Worm (Caenorhabditis elegans) whole organism, young adult: ENCODE results near the gene cal-4.

Source experiments
- B0336.3 ChIP-seq: fragments of 200-800 bp; sonication (Bioruptor generic); IDR thresholded peaks from 2 replicates; pipeline ENCODE4 v1.3.6; 2022; ENCODE audit warnings: missing genetic modification characterization, missing compliant biosample characterization
- C17E4.6 ChIP-seq: fragments of 200-800 bp; sonication (Bioruptor generic); IDR thresholded peaks from 2 replicates; pipeline ENCODE4 v1.3.6; 2022; ENCODE audit warnings: missing genetic modification reagents, missing genetic modification characterization, missing compliant biosample characterization
- F39B2.1 ChIP-seq: fragments of 200-800 bp; sonication (Bioruptor generic); IDR thresholded peaks from 2 replicates; pipeline ENCODE4 v1.3.6; 2022; ENCODE audit warnings: missing genetic modification reagents, missing genetic modification characterization, missing compliant biosample characterization
- F57C9.4 ChIP-seq: sonication (generic microtip); optimal IDR thresholded peaks from 2 replicates; lab custom pipeline; 2017; ENCODE audit warnings: mild to moderate bottlenecking, missing genetic modification characterization, missing compliant biosample characterization
- K11D2.4 ChIP-seq: fragments of 200-800 bp; sonication (Bioruptor generic); IDR thresholded peaks from 2 replicates; pipeline ENCODE4 v1.3.6; 2022; ENCODE audit warnings: missing genetic modification reagents, missing genetic modification characterization, missing compliant biosample characterization
- K12H6.12 ChIP-seq: fragments of 200-800 bp; sonication (Bioruptor generic); optimal IDR thresholded peaks from 2 replicates; lab custom pipeline; 2018; ENCODE audit warnings: mild to moderate bottlenecking, missing genetic modification characterization, missing compliant biosample characterization
- Y53G8AR.9 ChIP-seq: fragments of 200-800 bp; sonication (Bioruptor generic); conservative IDR thresholded peaks from 2 replicates; pipeline ENCODE4 v1.3.6; 2022; ENCODE audit warnings: missing genetic modification reagents, missing genetic modification characterization, missing compliant biosample characterization
- Y56A3A.18 ChIP-seq: fragments of 200-800 bp; sonication (Bioruptor generic); IDR thresholded peaks from 2 replicates; pipeline ENCODE4 v1.3.6; 2022; ENCODE audit warnings: missing genetic modification reagents, missing genetic modification characterization, missing compliant biosample characterization
- Y79H2A.3 ChIP-seq: fragments of 200-800 bp; sonication (Bioruptor generic); conservative IDR thresholded peaks from 2 replicates; pipeline ENCODE4 v1.3.6; 2022; ENCODE audit warnings: missing genetic modification reagents, missing genetic modification characterization, missing compliant biosample characterization
- Y95B8A.8 ChIP-seq: fragments of 200-800 bp; sonication (Bioruptor generic); IDR thresholded peaks from 2 replicates; pipeline ENCODE4 v1.3.6; 2022; ENCODE audit warnings: missing genetic modification reagents, missing genetic modification characterization, missing compliant biosample characterization
- ZK185.1 ChIP-seq: sonication (generic microtip); optimal IDR thresholded peaks from 2 replicates; lab custom pipeline; 2016; ENCODE audit warnings: mild to moderate bottlenecking, missing genetic modification characterization, missing compliant biosample characterization; ENCODE audit not compliant: poor library complexity, severe bottlenecking
- atf-7 ChIP-seq: sonication (generic microtip); optimal IDR thresholded peaks from 2 replicates; lab custom pipeline; 2017; ENCODE audit warnings: mild to moderate bottlenecking, missing genetic modification characterization, missing compliant biosample characterization
- attf-5 ChIP-seq: fragments of 200-800 bp; sonication (Bioruptor generic); optimal IDR thresholded peaks from 2 replicates; lab custom pipeline; 2018; ENCODE audit warnings: mild to moderate bottlenecking, missing genetic modification characterization, missing compliant biosample characterization
- cebp-1 ChIP-seq, 2 experiments: fragments of 200-800 bp in 1 of 2; sonication (Bioruptor generic) in 1 of 2; sonication (generic microtip) in 1 of 2; IDR thresholded peaks in 1 of 2; optimal IDR thresholded peaks in 1 of 2; 2 replicates each; pipeline versions ENCODE4 v1.3.6 to Lab custom; 2017 to 2022; ENCODE audit warnings: missing compliant biosample characterization in 2 of 2, missing genetic modification characterization in 2 of 2, mild to moderate bottlenecking in 1 of 2, missing genetic modification reagents in 1 of 2, moderate library complexity in 1 of 2
- cebp-2 ChIP-seq: fragments of 200-800 bp; sonication (Bioruptor generic); IDR thresholded peaks from 2 replicates; pipeline ENCODE4 v1.3.6; 2022; ENCODE audit warnings: missing genetic modification characterization, missing compliant biosample characterization
- ceh-27 ChIP-seq: fragments of 200-800 bp; sonication (Bioruptor generic); optimal IDR thresholded peaks from 2 replicates; lab custom pipeline; 2018; ENCODE audit warnings: mild to moderate bottlenecking, missing genetic modification characterization, moderate library complexity, missing compliant biosample characterization
- dox-1 ChIP-seq: fragments of 200-800 bp; sonication (Bioruptor generic); IDR thresholded peaks from 2 replicates; pipeline ENCODE4 v1.3.6; 2022; ENCODE audit warnings: missing genetic modification reagents, missing genetic modification characterization, missing compliant biosample characterization
- egl-18 ChIP-seq: fragments of 200-800 bp; sonication (Bioruptor generic); IDR thresholded peaks from 2 replicates; pipeline ENCODE4 v1.3.6; 2022; ENCODE audit warnings: missing genetic modification reagents, missing genetic modification characterization, missing compliant biosample characterization
- egl-44 ChIP-seq: fragments of 200-800 bp; sonication (Bioruptor generic); IDR thresholded peaks from 2 replicates; pipeline ENCODE4 v1.3.6; 2022; ENCODE audit warnings: missing genetic modification reagents, missing genetic modification characterization, missing compliant biosample characterization
- ets-4 ChIP-seq: fragments of 200-800 bp; sonication (Bioruptor generic); optimal IDR thresholded peaks from 2 replicates; lab custom pipeline; 2018; ENCODE audit warnings: mild to moderate bottlenecking, missing genetic modification characterization, missing compliant biosample characterization
- fkh-3 ChIP-seq: sonication (generic microtip); optimal IDR thresholded peaks from 2 replicates; lab custom pipeline; 2016; ENCODE audit warnings: mild to moderate bottlenecking, missing genetic modification characterization, missing compliant biosample characterization
- gei-17 ChIP-seq: fragments of 200-800 bp; sonication (Bioruptor generic); optimal IDR thresholded peaks from 2 replicates; lab custom pipeline; 2018; ENCODE audit warnings: mild to moderate bottlenecking, missing genetic modification characterization, missing compliant biosample characterization
- him-1 ChIP-seq: sonication (generic microtip); optimal IDR thresholded peaks from 2 replicates; lab custom pipeline; 2016; ENCODE audit warnings: missing genotype, missing genetic modification reagents, missing genetic modification characterization, missing compliant biosample characterization
- hsf-1 ChIP-seq: fragments of 200-800 bp; sonication (Bioruptor generic); IDR thresholded peaks from 2 replicates; pipeline ENCODE4 v1.3.6; 2022; ENCODE audit warnings: missing genetic modification reagents, missing genetic modification characterization, missing compliant biosample characterization
- let-526 ChIP-seq: fragments of 200-800 bp; sonication (Bioruptor generic); IDR thresholded peaks from 2 replicates; pipeline ENCODE4 v1.3.6; 2022; ENCODE audit warnings: missing genetic modification reagents, missing genetic modification characterization, missing compliant biosample characterization
- lin-26 ChIP-seq: fragments of 200-800 bp; sonication (Bioruptor generic); IDR thresholded peaks from 2 replicates; pipeline ENCODE4 v1.3.6; 2022; ENCODE audit warnings: missing genetic modification reagents, missing genetic modification characterization, missing compliant biosample characterization
- lin-40 ChIP-seq: sonication (generic microtip); optimal IDR thresholded peaks from 2 replicates; lab custom pipeline; 2016; ENCODE audit warnings: missing genetic modification characterization, mild to moderate bottlenecking, missing compliant biosample characterization, missing genotype, missing genetic modification reagents
- lsy-27 ChIP-seq: sonication (generic microtip); optimal IDR thresholded peaks from 2 replicates; lab custom pipeline; 2017; ENCODE audit warnings: missing genetic modification characterization, mild to moderate bottlenecking, missing compliant biosample characterization, antibody characterized with exemption, missing genotype, borderline replicate concordance; ENCODE audit not compliant: insufficient read depth
- madf-10 ChIP-seq: sonication (generic microtip); optimal IDR thresholded peaks from 2 replicates; lab custom pipeline; 2016; ENCODE audit warnings: mild to moderate bottlenecking, missing genetic modification characterization, missing compliant biosample characterization
- madf-8 ChIP-seq: fragments of 200-800 bp; sonication (Bioruptor generic); conservative IDR thresholded peaks from 2 replicates; pipeline ENCODE4 v1.3.6; 2022; ENCODE audit warnings: missing genetic modification reagents, missing genetic modification characterization, missing compliant biosample characterization
- nfyb-1 ChIP-seq: fragments of 200-800 bp; sonication (Bioruptor generic); IDR thresholded peaks from 2 replicates; pipeline ENCODE4 v1.3.6; 2022; ENCODE audit warnings: missing genetic modification reagents, missing genetic modification characterization, missing compliant biosample characterization
- nhr-27 ChIP-seq: fragments of 200-800 bp; sonication (Bioruptor generic); optimal IDR thresholded peaks from 2 replicates; lab custom pipeline; 2018; ENCODE audit warnings: mild to moderate bottlenecking, missing genetic modification characterization, moderate library complexity, missing compliant biosample characterization
- nhr-80 ChIP-seq: sonication (generic microtip); optimal IDR thresholded peaks from 2 replicates; lab custom pipeline; 2016; ENCODE audit warnings: missing genetic modification characterization, missing compliant biosample characterization
- nhr-90 ChIP-seq: sonication (generic microtip); optimal IDR thresholded peaks from 2 replicates; lab custom pipeline; 2016; ENCODE audit warnings: missing genotype, mild to moderate bottlenecking, missing genetic modification characterization, missing compliant biosample characterization
- pha-4 ChIP-seq: fragments of 150-350 bp; sonication (generic microtip); optimal IDR thresholded peaks from 2 replicates; lab custom pipeline; 2014; ENCODE audit warnings: missing biosample characterization, missing genetic modification reagents, missing genetic modification characterization
- rcor-1 ChIP-seq: fragments of 200-800 bp; sonication (Bioruptor generic); IDR thresholded peaks from 2 replicates; pipeline ENCODE4 v1.3.6; 2022; ENCODE audit warnings: missing genetic modification reagents, missing genetic modification characterization, missing compliant biosample characterization
- rpc-1 ChIP-seq, 2 experiments: fragments of 150-350 bp in 1 of 2; sonication (generic microtip) in 1 of 2; optimal IDR thresholded peaks; 2 replicates each; lab custom pipeline; 2014 to 2018; ENCODE audit warnings: missing biosample characterization in 1 of 2, missing genetic modification characterization in 1 of 2, missing genetic modification reagents in 1 of 2, missing genotype in 1 of 2
- tlf-1 ChIP-seq: fragments of 200-800 bp; sonication (Bioruptor generic); optimal IDR thresholded peaks from 2 replicates; lab custom pipeline; 2018; ENCODE audit warnings: mild to moderate bottlenecking, missing genetic modification characterization, missing compliant biosample characterization
- unc-62 ChIP-seq: fragments of 150-350 bp; optimal IDR thresholded peaks from 2 replicates; lab custom pipeline; 2014; ENCODE audit warnings: missing biosample characterization, missing genetic modification reagents, missing genetic modification characterization
- xnd-1 ChIP-seq: sonication (generic microtip); optimal IDR thresholded peaks from 2 replicates; lab custom pipeline; 2016; ENCODE audit warnings: missing genotype, missing genetic modification reagents, missing genetic modification characterization, missing compliant biosample characterization
- ztf-18 ChIP-seq: sonication (generic microtip); optimal IDR thresholded peaks from 2 replicates; lab custom pipeline; 2016; ENCODE audit warnings: missing genotype, mild to moderate bottlenecking, missing genetic modification characterization, missing compliant biosample characterization
- ztf-6 ChIP-seq: fragments of 200-800 bp; sonication (Bioruptor generic); IDR thresholded peaks from 2 replicates; pipeline ENCODE4 v1.3.6; 2022; ENCODE audit warnings: missing genetic modification reagents, missing genetic modification characterization, missing compliant biosample characterization

Gene cal-4

DNA sequence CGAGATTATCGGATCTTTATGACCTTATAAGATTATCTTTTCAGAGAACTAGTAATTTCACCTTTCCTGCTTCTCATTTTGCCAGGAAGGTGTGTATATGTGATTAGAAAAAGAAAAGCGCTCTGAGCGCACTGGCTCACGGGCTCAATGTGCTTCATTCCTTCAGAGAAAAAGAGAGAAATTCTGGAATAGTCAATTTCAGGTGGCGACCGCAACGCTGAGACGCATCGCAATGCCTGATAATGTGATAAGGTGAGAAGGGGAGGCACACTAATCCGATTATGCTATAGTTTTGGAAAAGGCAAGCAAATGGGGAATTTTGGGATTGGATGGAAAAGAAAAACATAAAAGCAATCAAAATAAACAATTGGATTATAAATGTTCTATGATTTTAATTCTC is 15.2 kb upstream of the cal-4 start:
- TF ChIP-seq C17E4.6 (GFP tag; lab: Robert Waterston, UW) (no peak), rpc-1 (optimal IDR thresholded peaks at IDR 0.05; lab: Kevin White, UChicago) (no peak), rpc-1 (tag; optimal IDR thresholded peaks at IDR 0.05; lab: Kevin White, UChicago) (no peak), rcor-1 (GFP tag; lab: Robert Waterston, UW) (no peak), lin-26 (GFP tag; lab: Robert Waterston, UW) (no peak), cebp-2 (GFP tag; lab: Robert Waterston, UW) (0 out of 2 replicates have a peak, but pooled peaks have one; percentile 60), attf-5 (GFP tag; lab: Kevin White, UChicago) (no peak)

ce11 chrIV:10507586-10507985 is 13.6 kb upstream of the cal-4 start:
- no peak for TF ChIP-seq ets-4 (GFP tag; lab: Kevin White, UChicago)
- TF ChIP-seq him-1 (tag; lab: Kevin White, UChicago): no peak
- no peak for TF ChIP-seq gei-17 (GFP tag; lab: Kevin White, UChicago)
- TF ChIP-seq K11D2.4: no peak
- TF ChIP-seq lin-40 (tag; lab: Kevin White, UChicago): peak; percentile 12
- TF ChIP-seq nfyb-1 (GFP tag; lab: Robert Waterston, UW): no peak
- TF ChIP-seq F57C9.4: no peak

DNA sequence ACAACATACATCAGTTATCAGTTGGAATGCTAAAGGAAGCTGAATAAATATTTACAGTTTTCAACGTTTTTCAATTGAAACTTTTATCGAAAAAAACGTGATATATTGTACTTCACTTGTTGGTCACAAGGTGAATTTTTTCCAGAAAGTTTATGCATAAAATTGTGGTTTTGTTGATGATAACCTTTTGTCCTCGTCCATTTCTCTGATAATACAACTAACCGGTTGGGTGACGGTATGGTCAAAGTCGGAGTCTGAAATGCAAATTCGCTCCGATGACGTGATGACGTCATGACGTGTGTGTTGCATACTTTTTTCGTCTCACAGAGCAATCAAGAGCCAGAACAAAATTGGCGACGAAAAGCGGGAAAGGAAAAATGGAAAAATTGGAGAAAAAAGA is 9.8 kb upstream of the cal-4 start:
- TF ChIP-seq Y56A3A.18 (GFP tag; lab: Robert Waterston, UW) (0 out of 2 replicates have a peak, but pooled peaks have one; percentile 13), nhr-90 (tag; lab: Kevin White, UChicago) (peak; percentile 13), unc-62 (GFP tag; lab: Kevin White, UChicago) (peak; percentile 41), atf-7 (tag; lab: Kevin White, UChicago) (peak; percentile 97), egl-44 (GFP tag; lab: Robert Waterston, UW) (0 out of 2 replicates have a peak, but pooled peaks have one; percentile 13), ZK185.1 (tag; lab: Kevin White, UChicago) (no peak), K12H6.12 (tag; lab: Kevin White, UChicago) (no peak), madf-8 (GFP tag; lab: Robert Waterston, UW) (no peak), ets-4 (GFP tag; lab: Kevin White, UChicago) (peak; percentile 39), Y53G8AR.9 (GFP tag; lab: Robert Waterston, UW) (0 out of 2 replicates have a peak, but pooled peaks have one; percentile 37), nhr-80 (tag; lab: Kevin White, UChicago) (peak; percentile 77), F39B2.1 (GFP tag; lab: Robert Waterston, UW) (no peak), cebp-1 (GFP tag; IDR thresholded peaks at IDR 0.05; lab: Robert Waterston, UW) (no peak), cebp-1 (tag; optimal IDR thresholded peaks at IDR 0.05; lab: Kevin White, UChicago) (peak; percentile 48), hsf-1 (GFP tag; lab: Robert Waterston, UW) (peak; percentile 59), B0336.3 (peak; percentile 56), madf-10 (tag; lab: Kevin White, UChicago) (peak; percentile 51), nhr-27 (tag; lab: Kevin White, UChicago) (no peak), pha-4 (peak; percentile 15)
- TF ChIP-seq, all 124 proteins: peak for 13

DNA sequence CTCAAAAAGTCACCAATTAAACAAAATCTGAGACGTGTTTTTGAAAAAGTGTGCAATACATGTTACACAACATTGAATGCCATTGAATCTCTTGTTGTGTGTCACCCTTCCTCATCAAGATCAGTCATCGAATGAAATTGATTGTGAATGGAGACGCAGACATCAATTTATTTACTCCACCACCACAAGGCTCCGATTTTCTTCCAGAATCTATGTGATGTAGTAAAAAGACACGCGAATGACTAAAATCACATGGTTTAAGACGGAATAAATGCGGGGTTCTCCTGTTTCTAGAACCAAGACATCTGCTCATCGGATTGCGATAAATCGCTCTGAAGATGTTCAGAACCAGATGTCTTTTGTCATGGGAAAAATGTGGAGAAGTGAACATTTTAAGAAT is 8.5 kb upstream of the cal-4 start:
- TF ChIP-seq dox-1 (GFP tag; lab: Robert Waterston, UW) (no peak), let-526 (no peak), Y79H2A.3 (GFP tag; lab: Robert Waterston, UW) (no peak), egl-18 (GFP tag; lab: Robert Waterston, UW) (no peak), tlf-1 (no peak), lsy-27 (tag; lab: Kevin White, UChicago) (no peak), ztf-6 (GFP tag; lab: Robert Waterston, UW) (no peak), xnd-1 (tag; lab: Kevin White, UChicago) (no peak), fkh-3 (no peak), Y95B8A.8 (GFP tag; lab: Robert Waterston, UW) (no peak), atf-7 (tag; lab: Kevin White, UChicago) (no peak), ceh-27 (GFP tag; lab: Kevin White, UChicago) (no peak), ztf-18 (tag; lab: Kevin White, UChicago) (no peak), ZK185.1 (tag; lab: Kevin White, UChicago) (no peak), Y53G8AR.9 (GFP tag; lab: Robert Waterston, UW) (no peak)
